Fruit fly (Drosophila melanogaster): ENCODE data around the gene Rpt5.

DNA sequence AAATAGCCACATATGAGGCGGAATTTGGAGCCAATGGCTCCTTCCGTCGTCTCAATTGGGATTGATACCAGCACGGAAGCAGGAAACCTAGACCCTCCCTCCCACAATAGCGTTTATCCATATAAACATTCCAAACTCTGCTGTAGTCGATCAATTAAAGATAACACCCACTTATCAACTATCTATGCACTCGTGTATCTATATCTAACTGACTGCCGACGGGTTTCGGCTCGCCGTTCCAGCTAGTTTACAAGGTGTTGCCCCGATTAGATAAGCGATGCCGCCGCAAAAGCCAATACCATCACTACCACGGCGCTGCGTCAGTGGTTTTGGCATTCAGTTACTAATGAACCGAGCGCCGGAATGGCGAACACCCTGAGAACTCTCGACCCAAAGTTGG, 41.5 kb upstream of the Rpt5 start, which contains the start of gene CG10300:
- TF ChIP-seq Myc (optimal IDR thresholded peaks at IDR 0.05) (no peak), ttk (optimal IDR thresholded peaks at IDR 0.05) (no peak)
